Worm (Caenorhabditis elegans) whole organism, L3 larva: ENCODE results near the gene T05A7.13.

Experiments
- elt-2 ChIP-seq: sonication (generic microtip); optimal IDR thresholded peaks from 2 replicates; lab custom pipeline; 2016; ENCODE audit warnings: missing genetic modification reagents, mild to moderate bottlenecking, missing genetic modification characterization, missing compliant biosample characterization
- mdl-1 ChIP-seq: fragments of 150-350 bp; optimal IDR thresholded peaks from 2 replicates; lab custom pipeline; 2014; ENCODE audit warnings: missing biosample characterization, missing genetic modification characterization
- nhr-12 ChIP-seq: fragments of 150-350 bp; optimal IDR thresholded peaks from 2 replicates; lab custom pipeline; 2014; ENCODE audit warnings: missing biosample characterization, missing genetic modification characterization
- unc-62 ChIP-seq: fragments of 150-350 bp; sonication (generic microtip); optimal IDR thresholded peaks from 4 replicates; lab custom pipeline; 2014; ENCODE audit warnings: missing biosample characterization, missing genetic modification reagents, missing genetic modification characterization

- no peak for TF ChIP-seq nhr-12
- TF ChIP-seq mdl-1 (tag; lab: Kevin White, UChicago), result no peak
- TF ChIP-seq unc-62, result no peak
- TF ChIP-seq elt-2 (tag; lab: Kevin White, UChicago), result no peak
These were observed 12.5 kb upstream of the T05A7.13 start for ce11 chrII:4673670-4674069.
